Worm (Caenorhabditis elegans): Measurements from ENCODE around the gene Y110A2AL.6.

The Y110A2AL.6 gene

DNA sequence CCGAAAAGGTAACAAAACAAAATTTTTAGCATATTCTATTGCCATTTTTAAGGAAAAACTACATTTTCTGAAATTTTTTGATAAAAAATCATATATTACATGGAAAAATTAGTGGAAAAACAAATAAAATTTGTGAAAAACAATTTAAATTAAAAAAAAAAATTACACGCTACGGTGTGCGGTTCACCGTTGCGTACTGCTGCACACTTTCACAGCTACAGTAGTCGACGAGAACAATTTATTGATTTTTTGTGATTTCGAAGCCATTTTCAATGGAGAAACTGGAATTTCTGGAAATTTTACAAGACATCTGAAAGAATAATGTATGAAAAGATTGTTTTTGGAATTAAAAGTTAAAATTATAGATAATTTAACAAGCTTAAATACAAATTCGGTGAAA, 26.4 kb downstream of the Y110A2AL.6 start:
- TF ChIP-seq cog-1 (tag; optimal IDR thresholded peaks at IDR 0.05) (no peak), ztf-23 (GFP tag; IDR thresholded peaks at IDR 0.05) (no peak), flt-1 (GFP tag; IDR thresholded peaks at IDR 0.05) (no peak), klf-2 (GFP tag; conservative IDR thresholded peaks at IDR 0.05) (no peak), ref-1 (GFP tag; conservative IDR thresholded peaks at IDR 0.05) (no peak), tab-1 (GFP tag; IDR thresholded peaks at IDR 0.05) (no peak), T22C8.4 (GFP tag; IDR thresholded peaks at IDR 0.05) (no peak), ztf-29 (GFP tag; IDR thresholded peaks at IDR 0.05) (no peak), med-1 (GFP tag; optimal IDR thresholded peaks at IDR 0.05; ENCODE audit: insufficient read depth) (no peak)

DNA sequence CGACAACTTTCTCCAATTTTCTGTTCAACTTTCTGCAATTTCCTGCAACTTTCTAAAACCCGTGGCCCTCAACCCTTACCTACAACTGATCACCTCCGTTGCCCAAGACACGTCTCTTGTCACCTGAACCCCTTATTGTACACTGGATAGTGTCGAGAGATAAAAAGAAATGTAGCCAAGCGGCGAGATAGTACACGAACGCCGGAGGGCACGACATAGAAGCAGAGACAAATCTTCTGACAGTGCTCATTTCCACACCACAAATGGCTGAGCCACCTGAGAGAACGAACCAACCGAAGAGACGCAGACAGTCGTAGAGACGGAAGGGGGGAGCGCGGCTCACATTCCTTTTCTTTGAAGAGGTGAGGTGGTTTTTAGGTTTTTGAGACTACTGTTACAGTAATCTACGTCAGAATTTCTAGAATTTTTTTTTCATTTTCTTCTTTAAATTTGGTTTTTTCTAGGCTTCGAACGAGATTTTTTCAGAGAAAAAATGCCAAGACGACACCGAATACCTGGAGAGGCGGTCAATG, 33.7 kb downstream of the Y110A2AL.6 start, which contains the start of gene K12H6.12:
Gene K12H6.12, plus strand, starts transcription at position 483 of the 533 bp plus-strand sequence.
- TF ChIP-seq cog-1 (tag; optimal IDR thresholded peaks at IDR 0.05) (no peak), med-1 (GFP tag; optimal IDR thresholded peaks at IDR 0.05; ENCODE audit: insufficient read depth) (no peak), flt-1 (GFP tag; IDR thresholded peaks at IDR 0.05) (no peak), klf-2 (GFP tag; conservative IDR thresholded peaks at IDR 0.05) (no peak), ref-1 (GFP tag; conservative IDR thresholded peaks at IDR 0.05) (no peak), T22C8.4 (GFP tag; IDR thresholded peaks at IDR 0.05) (no peak), ztf-23 (GFP tag; IDR thresholded peaks at IDR 0.05) (no peak), tab-1 (GFP tag; IDR thresholded peaks at IDR 0.05) (no peak)

DNA sequence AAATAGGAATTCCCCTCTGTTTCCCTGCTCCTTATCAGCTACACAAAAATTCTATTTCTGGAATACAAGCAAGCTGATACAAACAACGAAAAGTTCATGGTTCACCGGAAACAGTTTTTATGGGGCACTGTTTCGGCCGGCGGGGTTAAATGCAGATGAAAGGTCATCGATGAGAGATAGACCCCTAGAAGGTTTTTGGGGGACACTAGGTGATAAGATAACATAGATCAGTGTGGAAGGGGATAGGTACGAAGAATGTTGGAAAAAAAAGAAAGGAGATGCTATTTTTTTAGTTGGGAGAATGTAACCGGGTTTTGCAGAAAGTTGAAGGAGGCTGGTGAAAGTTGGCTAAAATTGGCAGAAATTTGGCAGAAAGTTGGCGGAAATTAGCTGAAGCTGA, 35.9 kb downstream of the Y110A2AL.6 start:
- TF ChIP-seq med-1 (GFP tag; optimal IDR thresholded peaks at IDR 0.05; ENCODE audit: insufficient read depth) (no peak), cog-1 (tag; optimal IDR thresholded peaks at IDR 0.05) (no peak), flt-1 (GFP tag; IDR thresholded peaks at IDR 0.05) (no peak), klf-2 (GFP tag; conservative IDR thresholded peaks at IDR 0.05) (no peak), ztf-23 (GFP tag; IDR thresholded peaks at IDR 0.05) (no peak), tab-1 (GFP tag; IDR thresholded peaks at IDR 0.05) (no peak), ztf-29 (GFP tag; IDR thresholded peaks at IDR 0.05) (no peak), T22C8.4 (GFP tag; IDR thresholded peaks at IDR 0.05) (no peak), ref-1 (GFP tag; conservative IDR thresholded peaks at IDR 0.05) (no peak)

DNA sequence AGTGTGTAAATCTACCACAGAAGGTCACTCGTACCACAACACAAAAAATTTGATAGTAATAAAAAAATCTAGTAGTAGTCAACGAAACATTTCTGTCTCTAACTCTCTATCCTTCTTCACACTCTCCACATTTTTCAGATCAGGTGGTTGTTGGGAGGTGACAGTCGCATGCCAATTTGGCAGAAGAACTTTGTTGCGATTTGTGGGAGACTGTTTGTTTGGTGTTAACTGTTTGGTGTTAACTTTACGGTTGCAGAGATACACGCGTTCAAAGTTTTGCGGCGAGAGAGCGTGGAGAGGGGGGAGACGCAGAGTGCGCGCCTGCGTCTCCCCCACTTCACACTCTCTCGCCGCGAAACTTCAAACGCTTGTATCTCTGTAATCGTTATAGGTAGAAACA, 36.5 kb downstream of the Y110A2AL.6 start:
- TF ChIP-seq ztf-29 (GFP tag; IDR thresholded peaks at IDR 0.05): no peak
- no peak for TF ChIP-seq flt-1 (GFP tag; IDR thresholded peaks at IDR 0.05)
- no peak for TF ChIP-seq tab-1 (GFP tag; IDR thresholded peaks at IDR 0.05)
- TF ChIP-seq ztf-23 (GFP tag; IDR thresholded peaks at IDR 0.05): no peak
- no peak for TF ChIP-seq klf-2 (GFP tag; conservative IDR thresholded peaks at IDR 0.05)
- no peak for TF ChIP-seq med-1 (GFP tag; optimal IDR thresholded peaks at IDR 0.05; ENCODE audit: insufficient read depth)
- TF ChIP-seq ref-1 (GFP tag; conservative IDR thresholded peaks at IDR 0.05): no peak
- TF ChIP-seq cog-1 (tag; optimal IDR thresholded peaks at IDR 0.05): no peak
- TF ChIP-seq T22C8.4 (GFP tag; IDR thresholded peaks at IDR 0.05): no peak

DNA sequence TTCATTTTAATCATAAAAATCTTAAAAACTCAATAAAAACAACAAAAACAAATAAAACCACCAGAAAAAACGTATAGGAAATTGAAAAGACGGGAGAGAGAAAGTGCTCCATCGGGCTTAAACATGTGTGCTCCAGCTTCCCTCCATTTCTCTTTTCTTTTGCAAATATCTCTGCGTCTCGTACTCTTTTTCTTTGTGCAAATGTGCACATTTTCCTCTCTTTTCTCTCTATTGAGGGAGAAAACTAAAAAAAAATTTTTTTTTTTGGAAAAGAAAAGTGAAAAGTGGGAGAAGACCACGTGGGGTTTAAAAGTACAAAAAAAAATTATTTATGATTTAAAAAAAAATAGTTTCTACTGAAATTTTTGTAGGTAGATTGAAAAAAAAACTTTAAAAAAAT, 37.2 kb downstream of the Y110A2AL.6 start:
- TF ChIP-seq ztf-29 (GFP tag; IDR thresholded peaks at IDR 0.05): no peak
- TF ChIP-seq tab-1 (GFP tag; IDR thresholded peaks at IDR 0.05): no peak
- no peak for TF ChIP-seq med-1 (GFP tag; optimal IDR thresholded peaks at IDR 0.05; ENCODE audit: insufficient read depth)
- no peak for TF ChIP-seq klf-2 (GFP tag; conservative IDR thresholded peaks at IDR 0.05)
- no peak for TF ChIP-seq T22C8.4 (GFP tag; IDR thresholded peaks at IDR 0.05)
- TF ChIP-seq ztf-23 (GFP tag; IDR thresholded peaks at IDR 0.05): no peak
- TF ChIP-seq cog-1 (tag; optimal IDR thresholded peaks at IDR 0.05): no peak
- no peak for TF ChIP-seq ref-1 (GFP tag; conservative IDR thresholded peaks at IDR 0.05)
- no peak for TF ChIP-seq flt-1 (GFP tag; IDR thresholded peaks at IDR 0.05)

DNA sequence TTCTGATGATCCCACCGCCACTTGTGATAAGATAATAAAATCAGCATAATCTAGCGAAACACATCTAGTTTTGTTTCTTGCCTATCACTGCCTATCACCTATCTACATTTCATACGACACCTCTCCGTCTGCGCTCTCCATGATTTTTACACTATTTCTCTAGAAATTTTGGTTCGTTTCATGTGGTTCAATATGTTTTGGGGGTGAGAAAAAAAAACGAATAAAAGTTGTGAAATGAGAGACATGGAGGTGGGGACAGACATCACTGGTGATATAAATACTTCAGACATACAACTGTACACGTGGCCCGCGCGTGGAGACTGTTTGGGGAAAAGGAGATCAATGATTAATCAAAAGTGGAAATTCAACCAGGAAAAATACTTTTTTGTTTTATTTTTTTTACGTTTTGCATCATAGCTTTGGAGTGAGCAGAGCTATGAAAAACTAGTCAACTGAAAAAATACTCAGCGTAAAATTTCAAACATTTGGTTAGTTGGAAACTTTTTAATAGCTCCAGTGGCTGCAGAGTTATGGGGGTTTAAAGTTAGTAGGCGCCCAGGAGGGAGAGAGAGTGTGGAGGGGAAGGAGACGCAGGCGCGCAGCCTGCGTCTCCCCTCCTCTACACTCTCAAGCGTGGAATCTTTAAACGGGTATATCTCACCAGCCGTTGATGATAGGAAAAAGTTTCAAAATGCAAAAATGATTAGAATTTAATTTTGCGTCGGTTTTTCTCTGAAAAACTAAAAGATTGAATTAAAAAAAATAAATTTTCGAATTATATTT, 38.4 kb downstream of the Y110A2AL.6 start:
- TF ChIP-seq ref-1 (GFP tag; conservative IDR thresholded peaks at IDR 0.05): no peak

DNA sequence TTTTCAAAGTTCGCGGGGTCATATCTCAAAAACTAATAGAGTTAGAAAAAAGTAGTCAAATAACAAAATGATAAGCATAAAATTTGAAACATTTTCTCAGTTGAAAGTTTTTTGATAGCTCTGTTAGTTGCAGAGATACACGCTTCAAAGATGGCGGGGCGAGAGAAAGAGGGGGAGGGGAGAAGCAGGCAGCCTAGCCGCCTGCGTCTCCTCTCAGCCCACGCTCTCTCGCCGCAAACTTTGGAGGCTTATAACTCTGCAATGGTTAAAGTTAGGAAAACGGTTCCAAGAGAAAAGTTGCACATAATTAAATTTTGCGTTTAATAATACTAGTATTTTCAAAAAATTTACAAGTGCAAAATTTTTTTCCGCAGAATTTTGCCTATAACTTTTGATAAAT, 39.7 kb downstream of the Y110A2AL.6 start:
- TF ChIP-seq ztf-29 (GFP tag; IDR thresholded peaks at IDR 0.05) (no peak), med-1 (GFP tag; optimal IDR thresholded peaks at IDR 0.05; ENCODE audit: insufficient read depth) (no peak), ref-1 (GFP tag; conservative IDR thresholded peaks at IDR 0.05) (no peak), klf-2 (GFP tag; conservative IDR thresholded peaks at IDR 0.05) (no peak), ztf-23 (GFP tag; IDR thresholded peaks at IDR 0.05) (no peak)

DNA sequence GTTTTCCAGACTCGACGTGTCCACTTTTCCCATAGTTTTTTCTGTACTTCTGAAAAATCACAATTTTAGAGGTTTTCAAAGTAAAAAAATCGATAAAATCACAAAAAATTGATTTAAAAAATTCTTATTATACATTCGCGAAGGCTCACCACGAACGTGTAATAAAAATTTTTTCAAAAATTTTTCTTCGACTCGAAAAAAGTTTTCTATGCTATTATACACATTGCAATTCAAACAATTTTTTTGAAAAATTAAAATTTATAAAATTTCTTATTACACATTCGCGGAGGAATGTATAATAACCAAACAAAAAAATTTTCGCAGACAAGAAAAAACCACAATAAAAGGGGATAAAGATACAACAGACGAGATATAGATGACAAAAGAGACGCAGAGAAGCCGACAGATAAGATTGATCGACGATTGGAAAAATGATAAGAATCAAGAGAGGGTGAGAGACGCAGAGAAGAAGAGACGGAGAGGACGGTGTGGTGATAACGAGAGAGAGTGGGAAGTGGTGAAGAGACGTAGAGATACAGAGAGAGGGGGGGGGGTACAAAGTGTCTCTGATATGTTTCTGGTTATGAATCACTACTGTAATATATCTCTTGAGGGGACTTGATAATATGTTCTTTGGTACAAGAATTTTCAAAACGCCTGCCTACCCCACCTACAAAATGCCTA, 40.7 kb downstream of the Y110A2AL.6 start, which contains the start of gene nhr-119:
Gene nhr-119, minus strand, starts transcription at position 51 of the 684 bp plus-strand sequence.
- TF ChIP-seq med-1 (GFP tag; optimal IDR thresholded peaks at IDR 0.05; ENCODE audit: insufficient read depth) (no peak), cog-1 (tag; optimal IDR thresholded peaks at IDR 0.05) (peak; percentile 10)

DNA sequence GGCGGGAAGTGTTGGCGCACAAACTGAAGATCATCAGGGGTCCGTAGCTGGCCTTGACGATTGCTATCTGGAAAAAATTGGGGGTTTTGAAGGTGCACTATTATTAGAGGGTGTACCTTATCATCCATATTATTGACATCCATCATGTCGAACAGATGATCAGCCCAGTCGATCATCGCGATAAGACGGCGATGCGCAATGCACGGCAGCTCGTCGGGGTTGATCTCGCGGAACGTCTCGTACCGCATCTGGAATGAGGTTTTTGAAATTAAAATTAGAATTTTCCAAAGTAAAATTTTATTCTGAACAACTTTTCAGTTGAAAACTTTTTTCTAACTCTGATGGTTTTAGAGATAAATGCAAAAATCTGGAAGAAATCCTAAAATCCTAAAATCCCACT, 43.5 kb downstream of the Y110A2AL.6 start:
- TF ChIP-seq ztf-23 (GFP tag; IDR thresholded peaks at IDR 0.05): no peak
- TF ChIP-seq cog-1 (tag; optimal IDR thresholded peaks at IDR 0.05): no peak
- no peak for TF ChIP-seq klf-2 (GFP tag; conservative IDR thresholded peaks at IDR 0.05)
- no peak for TF ChIP-seq ztf-29 (GFP tag; IDR thresholded peaks at IDR 0.05)
- no peak for TF ChIP-seq med-1 (GFP tag; optimal IDR thresholded peaks at IDR 0.05; ENCODE audit: insufficient read depth)
- no peak for TF ChIP-seq T22C8.4 (GFP tag; IDR thresholded peaks at IDR 0.05)
- TF ChIP-seq ref-1 (GFP tag; conservative IDR thresholded peaks at IDR 0.05): no peak
- TF ChIP-seq tab-1 (GFP tag; IDR thresholded peaks at IDR 0.05): no peak
- TF ChIP-seq flt-1 (GFP tag; IDR thresholded peaks at IDR 0.05): no peak
